Fruit fly (Drosophila melanogaster) whole organism, prepupa: ENCODE data around the gene CG15458.
A peak's percentile ranks its signal among the peaks of the same experiment; 100 is the strongest.

Source experiments
- Blimp-1 ChIP-seq: fragments of 200-800 bp; sonication (Bioruptor generic); optimal IDR thresholded peaks from 3 replicates; lab custom pipeline; 2017; ENCODE audit warnings: missing biosample characterization, missing genetic modification characterization, mild to moderate bottlenecking, moderate library complexity, missing genetic modification reagents
- CG1621 ChIP-seq: fragments of 200-800 bp; sonication (Bioruptor generic); optimal IDR thresholded peaks from 3 replicates; lab custom pipeline; 2018; ENCODE audit warnings: missing biosample characterization, mild to moderate bottlenecking, missing genetic modification characterization
- CG16779 ChIP-seq: fragments of 200-800 bp; sonication (Bioruptor generic); optimal IDR thresholded peaks from 3 replicates; lab custom pipeline; 2017; ENCODE audit warnings: missing biosample characterization, mild to moderate bottlenecking, missing genetic modification characterization
- CG6854 ChIP-seq: fragments of 200-800 bp; sonication (Bioruptor generic); optimal IDR thresholded peaks from 2 replicates; lab custom pipeline; 2017; ENCODE audit warnings: missing biosample characterization, mild to moderate bottlenecking, missing genetic modification characterization
- CG7368 ChIP-seq: fragments of 200-800 bp; sonication (Bioruptor generic); optimal IDR thresholded peaks from 3 replicates; lab custom pipeline; 2016; ENCODE audit warnings: missing biosample characterization, missing genetic modification characterization
- Eip75B ChIP-seq: fragments of 200-800 bp; sonication (Bioruptor generic); optimal IDR thresholded peaks from 3 replicates; lab custom pipeline; 2016; ENCODE audit warnings: missing biosample characterization, missing genetic modification characterization
- Ets96B ChIP-seq: fragments of 200-800 bp; optimal IDR thresholded peaks from 2 replicates; lab custom pipeline; 2019; ENCODE audit warnings: missing biosample characterization, mild to moderate bottlenecking, missing genetic modification characterization, moderate library complexity
- Hr38 ChIP-seq: sonication (Bioruptor generic); optimal IDR thresholded peaks from 2 replicates; lab custom pipeline; 2016; ENCODE audit warnings: missing biosample characterization, missing genetic modification characterization
- Lpt ChIP-seq: fragments of 200-800 bp; sonication (Bioruptor generic); optimal IDR thresholded peaks from 3 replicates; lab custom pipeline; 2016; ENCODE audit warnings: missing biosample characterization, missing genetic modification characterization
- fd59A ChIP-seq: fragments of 200-800 bp; sonication (Bioruptor generic); optimal IDR thresholded peaks from 2 replicates; lab custom pipeline; 2017; ENCODE audit warnings: missing biosample characterization, mild to moderate bottlenecking, missing genetic modification characterization, missing genetic modification reagents
- fd85E ChIP-seq: fragments of 200-800 bp; sonication (Bioruptor generic); optimal IDR thresholded peaks from 3 replicates; lab custom pipeline; 2016; ENCODE audit warnings: missing biosample characterization, missing genetic modification characterization
- fkh ChIP-seq: fragments of 200-800 bp; sonication (Bioruptor generic); optimal IDR thresholded peaks from 3 replicates; lab custom pipeline; 2017; ENCODE audit warnings: missing biosample characterization, mild to moderate bottlenecking, missing genetic modification characterization, moderate library complexity

- peak; percentile 2 for TF ChIP-seq fd85E (GFP tag; lab: Kevin White, UChicago)
- peak; percentile 82 for TF ChIP-seq Ets96B (tag; lab: Kevin White, UChicago)
- TF ChIP-seq Blimp-1 (GFP tag; lab: Kevin White, UChicago), result peak; percentile 74
- TF ChIP-seq Lpt (GFP tag; lab: Kevin White, UChicago), result peak; percentile 65
- no peak for TF ChIP-seq CG16779 (tag; lab: Kevin White, UChicago)
- TF ChIP-seq fkh, result no peak
- no peak for TF ChIP-seq Hr38 (GFP tag; lab: Kevin White, UChicago)
- no peak for TF ChIP-seq fd59A (GFP tag; lab: Kevin White, UChicago)
- TF ChIP-seq CG1621 (tag; lab: Kevin White, UChicago), result peak; percentile 72
- peak; percentile 80 for TF ChIP-seq Eip75B (GFP tag; lab: Kevin White, UChicago)
- TF ChIP-seq CG6854, result peak; percentile 76
- TF ChIP-seq CG7368, result peak; percentile 77
These were observed 15.6 kb upstream of the CG15458 start, which contains the start of the genes CG11710 and mal for dm6 chrX:20429482-20430204.
